Fruit fly (Drosophila melanogaster): Measurements from ENCODE around the gene Mst57Da.

Gene Mst57Da

DNA sequence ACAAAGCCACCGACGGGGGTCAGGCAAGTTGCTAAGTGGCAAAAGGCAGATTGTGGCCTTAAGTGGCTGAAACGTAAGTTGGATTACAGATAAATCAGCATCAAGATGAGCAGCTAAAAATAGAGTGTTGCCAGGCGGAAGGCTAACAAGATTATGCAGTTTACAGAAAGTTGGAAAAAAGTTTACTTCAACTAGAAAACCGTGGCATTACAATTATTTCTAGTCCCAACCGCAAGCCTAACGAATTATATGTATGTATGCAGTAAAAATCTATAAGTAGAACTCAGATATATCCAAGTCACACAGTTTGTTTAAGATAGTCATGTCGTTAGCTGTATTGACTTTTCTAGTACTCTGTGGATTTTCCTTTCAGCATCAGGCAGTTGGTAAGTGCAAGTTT, 25.6 kb downstream of the Mst57Da start, which contains the start of gene BG642167:
Gene BG642167 (plus strand): TSS at position 301 of the 400 bp plus-strand sequence.
- no peak for TF ChIP-seq CG8301 (tag; optimal IDR thresholded peaks at IDR 0.05)
- no peak for TF ChIP-seq EcR (GFP tag; optimal IDR thresholded peaks at IDR 0.05)
- TF ChIP-seq Pif1A (GFP tag; optimal IDR thresholded peaks at IDR 0.05), result no peak
- TF ChIP-seq D1 (tag; optimal IDR thresholded peaks at IDR 0.05), result no peak
- TF ChIP-seq fd96Ca (GFP tag; IDR thresholded peaks at IDR 0.05), result no peak
- TF ChIP-seq CG9948 (tag; optimal IDR thresholded peaks at IDR 0.05), result no peak

DNA sequence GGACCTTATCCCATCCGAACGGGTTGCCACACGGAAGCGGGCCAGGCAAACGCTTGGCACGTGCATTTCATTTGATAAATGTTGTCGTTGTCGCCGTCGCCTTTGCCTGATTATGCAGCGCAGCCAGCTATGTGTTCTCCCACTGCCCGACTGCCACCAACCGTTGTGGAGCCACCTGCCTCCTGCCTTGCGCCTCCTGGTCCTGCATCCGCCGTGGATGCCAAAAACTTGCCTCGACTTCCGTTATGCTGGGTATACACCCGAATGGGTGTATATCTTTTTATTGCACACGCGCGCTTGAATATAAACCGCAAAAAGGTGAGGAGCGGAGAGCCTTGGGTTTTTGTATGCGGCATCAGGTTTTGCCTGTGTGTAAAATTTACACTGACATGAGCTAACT, 39.9 kb downstream of the Mst57Da start:
- no peak for TF ChIP-seq CG14655 (GFP tag; optimal IDR thresholded peaks at IDR 0.05)
- no peak for TF ChIP-seq gl (tag; optimal IDR thresholded peaks at IDR 0.05)
- TF ChIP-seq fd96Ca (GFP tag; IDR thresholded peaks at IDR 0.05), result no peak
- TF ChIP-seq EcR (GFP tag; optimal IDR thresholded peaks at IDR 0.05), result no peak
- no peak for TF ChIP-seq Pif1B (GFP tag; optimal IDR thresholded peaks at IDR 0.05)
- TF ChIP-seq rn (GFP tag; IDR thresholded peaks at IDR 0.05), result no peak
- no peak for TF ChIP-seq CG10348 (GFP tag; IDR thresholded peaks at IDR 0.05)
- TF ChIP-seq CG8301 (tag; optimal IDR thresholded peaks at IDR 0.05), result no peak
- no peak for TF ChIP-seq CG9948 (tag; optimal IDR thresholded peaks at IDR 0.05)
- no peak for TF ChIP-seq Snoo (tag; optimal IDR thresholded peaks at IDR 0.05)
- no peak for TF ChIP-seq CG15710 (tag; optimal IDR thresholded peaks at IDR 0.05)
- no peak for TF ChIP-seq CG34367 (tag; optimal IDR thresholded peaks at IDR 0.05)
- TF ChIP-seq CG32121 (GFP tag; IDR thresholded peaks at IDR 0.05), result no peak
- no peak for TF ChIP-seq Pif1A (GFP tag; optimal IDR thresholded peaks at IDR 0.05)
- no peak for TF ChIP-seq CG13204 (GFP tag; optimal IDR thresholded peaks at IDR 0.05)
- TF ChIP-seq CG8159 (tag; optimal IDR thresholded peaks at IDR 0.05), result no peak

DNA sequence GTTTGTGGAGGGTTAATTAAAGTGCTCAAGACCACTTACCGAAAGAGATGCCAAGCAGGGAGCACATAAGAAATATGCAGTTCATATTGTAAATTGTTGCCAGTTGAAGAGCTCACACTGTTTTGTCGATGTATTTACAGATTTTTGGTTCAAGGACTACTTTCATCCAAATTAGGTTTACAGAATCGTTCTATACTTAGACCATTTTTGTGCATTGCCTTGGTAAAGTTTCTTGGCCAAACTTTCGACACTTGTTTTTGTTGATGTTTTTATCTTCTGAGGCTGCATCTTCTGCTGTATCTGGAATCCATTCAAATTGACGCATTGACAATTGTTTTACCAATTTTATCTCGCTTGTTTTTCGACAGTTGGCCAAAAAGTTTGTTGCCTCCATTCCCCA, 41.3 kb downstream of the Mst57Da start, which contains the start of gene CG31093:
Gene CG31093 (minus strand): TSS at position 101 of the 400 bp plus-strand sequence.
- no peak for TF ChIP-seq D1 (tag; optimal IDR thresholded peaks at IDR 0.05)
- no peak for TF ChIP-seq CG32121 (GFP tag; IDR thresholded peaks at IDR 0.05)
- TF ChIP-seq CG14655 (GFP tag; optimal IDR thresholded peaks at IDR 0.05), result no peak
- TF ChIP-seq CG10348 (GFP tag; IDR thresholded peaks at IDR 0.05), result no peak
- no peak for TF ChIP-seq gl (tag; optimal IDR thresholded peaks at IDR 0.05)
- no peak for TF ChIP-seq Pif1B (GFP tag; optimal IDR thresholded peaks at IDR 0.05)
- TF ChIP-seq rn (GFP tag; IDR thresholded peaks at IDR 0.05), result no peak
- TF ChIP-seq CG12605 (GFP tag; IDR thresholded peaks at IDR 0.05), result no peak

DNA sequence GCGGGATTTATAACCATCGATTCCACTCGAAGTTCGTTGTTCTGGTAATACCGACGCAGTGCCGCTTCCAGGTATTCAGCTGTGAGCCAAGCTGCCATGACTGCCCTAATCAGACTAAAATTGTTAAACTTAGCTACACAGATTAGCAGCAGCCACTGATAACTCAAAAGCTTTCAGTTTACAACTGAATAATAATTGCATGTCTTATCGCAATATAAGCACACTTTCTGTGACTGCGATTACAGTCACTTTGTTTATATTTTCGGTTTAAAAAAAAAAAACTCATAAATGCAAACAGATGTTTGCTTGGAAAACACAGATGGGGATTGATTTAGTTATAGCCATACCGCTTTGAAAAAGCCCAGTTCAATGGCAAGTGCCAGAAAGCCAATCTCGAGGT, 42.3 kb downstream of the Mst57Da start, which contains the start of gene CG31380:
Gene CG31380 (minus strand): TSS at position 101 of the 400 bp plus-strand sequence.
- no peak for TF ChIP-seq CG8301 (tag; optimal IDR thresholded peaks at IDR 0.05)

DNA sequence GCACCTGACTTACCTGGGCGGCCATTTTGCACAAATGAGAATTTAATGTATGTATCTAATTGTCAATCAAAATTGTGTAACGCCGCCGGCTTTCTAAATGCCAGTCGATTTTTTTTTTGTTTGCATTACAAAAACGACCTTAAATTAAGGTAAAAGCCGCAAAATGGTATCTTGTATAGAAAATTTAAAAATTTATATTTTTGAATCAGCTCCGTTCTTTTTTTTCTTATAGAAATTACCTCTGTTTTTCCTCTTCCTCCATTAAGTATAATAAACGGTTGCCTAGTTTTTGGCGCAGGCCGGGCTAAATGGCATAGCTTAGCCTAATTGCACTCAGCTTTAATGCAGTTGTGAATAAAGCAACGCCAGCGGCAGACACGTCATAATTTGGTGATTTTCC, 44.5 kb downstream of the Mst57Da start, which contains the start of gene CG4960:
Gene CG4960 (minus strand): TSS at position 101 of the 400 bp plus-strand sequence.
- TF ChIP-seq CG4496 (GFP tag; IDR thresholded peaks at IDR 0.05), result no peak
- no peak for TF ChIP-seq CG12605 (GFP tag; IDR thresholded peaks at IDR 0.05)
- no peak for TF ChIP-seq fd96Ca (GFP tag; IDR thresholded peaks at IDR 0.05)
- no peak for TF ChIP-seq CG8159 (tag; optimal IDR thresholded peaks at IDR 0.05)
- TF ChIP-seq CG34367 (tag; optimal IDR thresholded peaks at IDR 0.05), result no peak
- TF ChIP-seq EcR (GFP tag; optimal IDR thresholded peaks at IDR 0.05), result no peak
- no peak for TF ChIP-seq D1 (tag; optimal IDR thresholded peaks at IDR 0.05)
- no peak for TF ChIP-seq CG14655 (GFP tag; optimal IDR thresholded peaks at IDR 0.05)
- no peak for TF ChIP-seq CG8301 (tag; optimal IDR thresholded peaks at IDR 0.05)
- no peak for TF ChIP-seq CG13204 (GFP tag; optimal IDR thresholded peaks at IDR 0.05)
- no peak for TF ChIP-seq CG17806 (tag; optimal IDR thresholded peaks at IDR 0.05)
- no peak for TF ChIP-seq Snoo (tag; optimal IDR thresholded peaks at IDR 0.05)
- no peak for TF ChIP-seq CG15710 (tag; optimal IDR thresholded peaks at IDR 0.05)
- TF ChIP-seq Pif1A (GFP tag; optimal IDR thresholded peaks at IDR 0.05), result no peak
- TF ChIP-seq gl (tag; optimal IDR thresholded peaks at IDR 0.05), result no peak
- no peak for TF ChIP-seq Pif1B (GFP tag; optimal IDR thresholded peaks at IDR 0.05)

DNA sequence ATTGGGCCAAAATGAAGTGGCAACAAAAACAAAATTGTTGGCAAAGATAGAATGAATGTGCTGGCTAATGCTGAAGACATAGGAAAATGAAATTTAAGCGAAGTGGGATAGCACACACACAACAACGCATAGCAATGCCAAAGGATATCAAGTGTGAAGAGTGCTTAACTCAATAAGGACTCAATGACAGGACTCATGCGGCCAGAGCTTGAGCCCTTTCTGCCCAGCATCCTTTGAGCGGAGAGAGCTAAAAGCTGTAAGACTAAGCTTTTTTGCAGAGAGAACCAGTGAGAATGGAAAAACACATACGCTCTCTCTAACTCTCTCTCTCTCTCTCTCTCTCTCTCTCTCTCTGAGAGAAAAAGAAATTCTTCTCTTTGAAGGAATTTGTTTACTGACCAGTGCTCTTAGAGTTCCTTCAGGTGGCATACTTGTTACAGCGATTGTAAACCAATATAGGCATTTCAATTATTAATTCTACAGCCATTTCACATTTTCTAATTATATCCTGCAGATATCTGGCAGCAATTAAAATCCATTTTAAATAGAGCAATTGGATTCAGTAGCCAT, 48.8 kb downstream of the Mst57Da start:
- TF ChIP-seq Snoo (tag; optimal IDR thresholded peaks at IDR 0.05), result no peak
- no peak for TF ChIP-seq CG4496 (GFP tag; IDR thresholded peaks at IDR 0.05)
- TF ChIP-seq CG32121 (GFP tag; IDR thresholded peaks at IDR 0.05), result no peak
- TF ChIP-seq CG15710 (tag; optimal IDR thresholded peaks at IDR 0.05), result no peak
- TF ChIP-seq Pif1B (GFP tag; optimal IDR thresholded peaks at IDR 0.05), result no peak
- no peak for TF ChIP-seq CG9948 (tag; optimal IDR thresholded peaks at IDR 0.05)
- no peak for TF ChIP-seq Ets98B (GFP tag; IDR thresholded peaks at IDR 0.05)
- TF ChIP-seq CG34367 (tag; optimal IDR thresholded peaks at IDR 0.05), result no peak
- no peak for TF ChIP-seq CG8159 (tag; optimal IDR thresholded peaks at IDR 0.05)
- TF ChIP-seq CG10348 (GFP tag; IDR thresholded peaks at IDR 0.05), result no peak
- no peak for TF ChIP-seq CG12605 (GFP tag; IDR thresholded peaks at IDR 0.05)
- TF ChIP-seq fd96Ca (GFP tag; IDR thresholded peaks at IDR 0.05), result no peak
